Worm (Caenorhabditis elegans): Measurements from ENCODE around the gene srj-15.

DNA sequence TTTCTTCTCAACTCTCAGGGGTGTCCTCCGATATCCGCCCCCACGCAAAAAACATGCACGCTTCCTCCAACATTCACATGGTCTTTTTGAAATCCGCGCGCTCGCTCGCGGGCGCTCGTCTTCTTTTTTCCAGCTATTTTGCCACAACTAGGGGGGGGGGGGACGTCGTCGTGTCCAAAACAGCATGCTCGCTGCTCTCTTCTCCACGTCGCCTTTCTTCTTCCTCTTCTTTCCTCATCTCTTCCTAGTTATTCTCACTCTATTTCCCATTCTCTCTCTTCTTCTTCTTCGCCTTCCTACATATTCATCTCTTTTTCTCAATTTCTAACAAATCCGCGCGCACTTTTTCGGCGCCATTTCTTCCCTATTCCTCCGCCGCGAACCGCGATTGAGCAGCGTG lies 21.2 kb downstream of the srj-15 start:
- peak; percentile 48 for TF ChIP-seq him-1 (tag; optimal IDR thresholded peaks at IDR 0.05)
- TF ChIP-seq W03F9.2 (tag; optimal IDR thresholded peaks at IDR 0.05) = no peak
- no peak for TF ChIP-seq dao-5 (tag; optimal IDR thresholded peaks at IDR 0.05)

Measured in whole organism, L4/young adult.